Fruit fly (Drosophila melanogaster): ENCODE measurements around the gene tna.

Gene tna

dm6 chr3L:10857515-10858023, 22.2 kb downstream of the tna start (continued):
- TF ChIP-seq Spps (tag; optimal IDR thresholded peaks at IDR 0.05): no peak
- peak; percentile 41 for TF ChIP-seq her (GFP tag; optimal IDR thresholded peaks at IDR 0.05)
- peak; percentile 42 for TF ChIP-seq bab2 (GFP tag; optimal IDR thresholded peaks at IDR 0.05)
- TF ChIP-seq Ets65A (GFP tag): no peak
- TF ChIP-seq HLH3B (GFP tag; IDR thresholded peaks at IDR 0.05): no peak; the same call in 1 of the 2 replicates
- TF ChIP-seq CG7271 (tag; optimal IDR thresholded peaks at IDR 0.05): no peak
- TF ChIP-seq CG10654 (GFP tag; optimal IDR thresholded peaks at IDR 0.05): no peak
- TF ChIP-seq CG17612 (GFP tag; IDR thresholded peaks at IDR 0.05): no peak
- TF ChIP-seq Xrp1 (GFP tag; IDR thresholded peaks at IDR 0.05): no peak
- no peak for TF ChIP-seq CG14667 (GFP tag; IDR thresholded peaks at IDR 0.05)
- no peak for TF ChIP-seq CG31388 (GFP tag; optimal IDR thresholded peaks at IDR 0.05)
- TF ChIP-seq unc-4 (GFP tag; IDR thresholded peaks at IDR 0.05; ENCODE audit: partially characterized antibody): peak; percentile 37; the same call in 1 of the 2 replicates
- peak; percentile 90 for TF ChIP-seq cg (GFP tag; optimal IDR thresholded peaks at IDR 0.05)
- no peak for TF ChIP-seq Lhr (GFP tag; optimal IDR thresholded peaks at IDR 0.05)
- TF ChIP-seq CG12391 (tag; optimal IDR thresholded peaks at IDR 0.05): peak; percentile 33
- TF ChIP-seq CG1024 (GFP tag; IDR thresholded peaks at IDR 0.05): peak; percentile 43; the same call in 1 of the 2 replicates
- TF ChIP-seq CTCF (GFP tag; optimal IDR thresholded peaks at IDR 0.05): peak; percentile 9
- TF ChIP-seq Jarid2 (GFP tag; optimal IDR thresholded peaks at IDR 0.05): peak; percentile 99
- no peak for TF ChIP-seq CG31224 (GFP tag; IDR thresholded peaks at IDR 0.05)
- TF ChIP-seq Oli (tag; optimal IDR thresholded peaks at IDR 0.05): no peak
- TF ChIP-seq Oaz (GFP tag; IDR thresholded peaks at IDR 0.05): no peak
- no peak for TF ChIP-seq H2.0 (GFP tag; IDR thresholded peaks at IDR 0.05)
- TF ChIP-seq bigmax (GFP tag; optimal IDR thresholded peaks at IDR 0.05): no peak
- peak; percentile 6 for TF ChIP-seq Camta (GFP tag; optimal IDR thresholded peaks at IDR 0.05)
- peak; percentile 82 for TF ChIP-seq z (GFP tag; IDR thresholded peaks at IDR 0.05)
- TF ChIP-seq Hand (GFP tag; optimal IDR thresholded peaks at IDR 0.05): no peak
- peak; percentile 72 for TF ChIP-seq seq (GFP tag; IDR thresholded peaks at IDR 0.05)
- TF ChIP-seq Taf1 (GFP tag; IDR thresholded peaks at IDR 0.05): no peak
- TF ChIP-seq CG6854 (GFP tag; optimal IDR thresholded peaks at IDR 0.05): peak; percentile 53
- no peak for TF ChIP-seq Aef1 (GFP tag; IDR thresholded peaks at IDR 0.05)
- no peak for TF ChIP-seq CG10147 (GFP tag; optimal IDR thresholded peaks at IDR 0.05)
- peak; percentile 11 for TF ChIP-seq ERR (GFP tag; optimal IDR thresholded peaks at IDR 0.05)
- TF ChIP-seq CG12942 (GFP tag; optimal IDR thresholded peaks at IDR 0.05): no peak
- TF ChIP-seq Gug (GFP tag; IDR thresholded peaks at IDR 0.05): peak; percentile 61; the same call in 2 of the 4 replicates
- TF ChIP-seq hbn (GFP tag; IDR thresholded peaks at IDR 0.05; ENCODE audit: partially characterized antibody): no peak
- TF ChIP-seq odd (GFP tag; optimal IDR thresholded peaks at IDR 0.05): peak; percentile 32
- TF ChIP-seq CG12659 (GFP tag; optimal IDR thresholded peaks at IDR 0.05): peak; percentile 40
- TF ChIP-seq CG9797 (GFP tag; optimal IDR thresholded peaks at IDR 0.05): no peak
- TF ChIP-seq psq (GFP tag; optimal IDR thresholded peaks at IDR 0.05): peak; percentile 45
- TF ChIP-seq CG30431 (GFP tag; optimal IDR thresholded peaks at IDR 0.05): no peak
- TF ChIP-seq Dref (GFP tag; IDR thresholded peaks at IDR 0.05): no peak
- TF ChIP-seq CG4424 (GFP tag; optimal IDR thresholded peaks at IDR 0.05): peak; percentile 100
- peak in 1 of 2 experiments; percentile 63 for TF ChIP-seq Trl (optimal IDR thresholded peaks at IDR 0.05)
- peak; percentile 34 for TF ChIP-seq Trl (GFP tag; optimal IDR thresholded peaks at IDR 0.05)
- TF ChIP-seq amos (GFP tag; IDR thresholded peaks at IDR 0.05; ENCODE audit: partially characterized antibody): peak; percentile 60; the same call in 1 of the 2 replicates
- no peak for TF ChIP-seq YL-1 (GFP tag; optimal IDR thresholded peaks at IDR 0.05)
- no peak for TF ChIP-seq fru (optimal IDR thresholded peaks at IDR 0.05)
- TF ChIP-seq Elba2 (GFP tag; optimal IDR thresholded peaks at IDR 0.05): no peak
- peak; percentile 64 for TF ChIP-seq CG5953 (GFP tag; IDR thresholded peaks at IDR 0.05)
- TF ChIP-seq chm (GFP tag; IDR thresholded peaks at IDR 0.05): peak; percentile 98
- peak; percentile 67 for TF ChIP-seq caup (GFP tag; optimal IDR thresholded peaks at IDR 0.05; ENCODE audit: severe bottlenecking)
- peak; percentile 57; the same call in 1 of the 2 replicates for TF ChIP-seq Awh (GFP tag; IDR thresholded peaks at IDR 0.05)
- TF ChIP-seq CG14441 (GFP tag; IDR thresholded peaks at IDR 0.05): 0 out of 2 replicates have a peak, but pooled peaks have one; percentile 8

All from whole organism, embryonic.